Worm (Caenorhabditis elegans) whole organism, young adult: ENCODE results near the gene H25K10.2.

Experiments
- B0035.1 ChIP-seq: sonication (generic microtip); optimal IDR thresholded peaks from 2 replicates; lab custom pipeline; 2016; ENCODE audit warnings: missing genetic modification characterization, mild to moderate bottlenecking, missing compliant biosample characterization, missing genotype, missing genetic modification reagents
- B0336.3 ChIP-seq: fragments of 200-800 bp; sonication (Bioruptor generic); IDR thresholded peaks from 2 replicates; pipeline ENCODE4 v1.3.6; 2022; ENCODE audit warnings: missing genetic modification characterization, missing compliant biosample characterization
- C06A6.2 ChIP-seq: fragments of 200-800 bp; sonication (Bioruptor generic); conservative IDR thresholded peaks from 2 replicates; pipeline ENCODE4 v1.3.6; 2022; ENCODE audit warnings: missing genetic modification characterization, missing compliant biosample characterization
- F10E7.11 ChIP-seq: sonication (generic microtip); optimal IDR thresholded peaks from 2 replicates; lab custom pipeline; 2017; ENCODE audit warnings: mild to moderate bottlenecking, missing genetic modification characterization, moderate library complexity, missing compliant biosample characterization
- T26A5.8 ChIP-seq: sonication (generic microtip); optimal IDR thresholded peaks from 2 replicates; lab custom pipeline; 2016; ENCODE audit warnings: missing genetic modification characterization, missing compliant biosample characterization
- Y53G8AR.9 ChIP-seq: fragments of 200-800 bp; sonication (Bioruptor generic); conservative IDR thresholded peaks from 2 replicates; pipeline ENCODE4 v1.3.6; 2022; ENCODE audit warnings: missing genetic modification reagents, missing genetic modification characterization, missing compliant biosample characterization
- Y56A3A.18 ChIP-seq: fragments of 200-800 bp; sonication (Bioruptor generic); IDR thresholded peaks from 2 replicates; pipeline ENCODE4 v1.3.6; 2022; ENCODE audit warnings: missing genetic modification reagents, missing genetic modification characterization, missing compliant biosample characterization
- Y67H2A.10 ChIP-seq: fragments of 200-800 bp; sonication (Bioruptor generic); conservative IDR thresholded peaks from 2 replicates; pipeline ENCODE4 v1.3.6; 2022; ENCODE audit warnings: missing genetic modification reagents, missing genetic modification characterization, missing compliant biosample characterization
- aptf-3 ChIP-seq: fragments of 200-800 bp; sonication (Bioruptor generic); IDR thresholded peaks from 2 replicates; pipeline ENCODE4 v1.3.6; 2022; ENCODE audit warnings: missing genetic modification characterization, missing compliant biosample characterization
- attf-6 ChIP-seq: fragments of 200-800 bp; sonication (Bioruptor generic); IDR thresholded peaks from 2 replicates; pipeline ENCODE4 v1.3.6; 2022; ENCODE audit warnings: missing genetic modification reagents, missing genetic modification characterization, missing compliant biosample characterization
- bed-2 ChIP-seq: fragments of 200-800 bp; sonication (Bioruptor generic); IDR thresholded peaks from 2 replicates; pipeline ENCODE4 v1.3.6; 2022; ENCODE audit warnings: missing genetic modification reagents, missing genetic modification characterization, missing compliant biosample characterization
- ceh-40 ChIP-seq: fragments of 200-800 bp; sonication (Bioruptor generic); IDR thresholded peaks from 2 replicates; pipeline ENCODE4 v1.3.6; 2022; ENCODE audit warnings: missing genetic modification characterization, missing compliant biosample characterization
- ceh-91 ChIP-seq: fragments of 200-800 bp; sonication (Bioruptor generic); IDR thresholded peaks from 2 replicates; pipeline ENCODE4 v1.3.6; 2022; ENCODE audit warnings: missing genetic modification reagents, missing genetic modification characterization, missing compliant biosample characterization
- chd-7 ChIP-seq: sonication (generic microtip); optimal IDR thresholded peaks from 2 replicates; lab custom pipeline; 2016; ENCODE audit warnings: mild to moderate bottlenecking, missing genetic modification characterization, moderate library complexity, missing compliant biosample characterization
- dox-1 ChIP-seq: fragments of 200-800 bp; sonication (Bioruptor generic); IDR thresholded peaks from 2 replicates; pipeline ENCODE4 v1.3.6; 2022; ENCODE audit warnings: missing genetic modification reagents, missing genetic modification characterization, missing compliant biosample characterization
- egl-18 ChIP-seq: fragments of 200-800 bp; sonication (Bioruptor generic); IDR thresholded peaks from 2 replicates; pipeline ENCODE4 v1.3.6; 2022; ENCODE audit warnings: missing genetic modification reagents, missing genetic modification characterization, missing compliant biosample characterization
- egrh-3 ChIP-seq: fragments of 200-800 bp; sonication (Bioruptor generic); IDR thresholded peaks from 2 replicates; pipeline ENCODE4 v1.3.6; 2022; ENCODE audit warnings: missing genetic modification reagents, missing genetic modification characterization, missing compliant biosample characterization
- ekl-4 ChIP-seq: fragments of 200-800 bp; sonication (Bioruptor generic); IDR thresholded peaks from 2 replicates; pipeline ENCODE4 v1.3.6; 2022; ENCODE audit warnings: missing genetic modification reagents, missing genetic modification characterization, missing compliant biosample characterization
- hlh-26 ChIP-seq: fragments of 200-800 bp; sonication (Bioruptor generic); conservative IDR thresholded peaks from 2 replicates; pipeline ENCODE4 v1.3.6; 2022; ENCODE audit warnings: missing genetic modification reagents, missing genetic modification characterization, missing compliant biosample characterization
- hrde-1 ChIP-seq: sonication (generic microtip); optimal IDR thresholded peaks from 2 replicates; lab custom pipeline; 2016; ENCODE audit warnings: missing genetic modification characterization, mild to moderate bottlenecking, missing compliant biosample characterization, moderate library complexity, missing genotype, missing genetic modification reagents, borderline replicate concordance
- hsf-1 ChIP-seq: fragments of 200-800 bp; sonication (Bioruptor generic); IDR thresholded peaks from 2 replicates; pipeline ENCODE4 v1.3.6; 2022; ENCODE audit warnings: missing genetic modification reagents, missing genetic modification characterization, missing compliant biosample characterization
- let-607 ChIP-seq, 2 experiments: fragments of 200-800 bp in 1 of 2; sonication (Bioruptor generic) in 1 of 2; sonication (generic microtip) in 1 of 2; optimal IDR thresholded peaks; 2 replicates each; lab custom pipeline; 2016 to 2018; ENCODE audit warnings: mild to moderate bottlenecking in 2 of 2, missing compliant biosample characterization in 2 of 2, missing genetic modification characterization in 2 of 2, moderate library complexity in 2 of 2, missing genotype in 1 of 2
- lir-1 ChIP-seq: fragments of 200-800 bp; sonication (Bioruptor generic); conservative IDR thresholded peaks from 2 replicates; pipeline ENCODE4 v1.3.6; 2022; ENCODE audit warnings: missing genetic modification reagents, missing genetic modification characterization, missing compliant biosample characterization
- lsy-27 ChIP-seq: sonication (generic microtip); optimal IDR thresholded peaks from 2 replicates; lab custom pipeline; 2017; ENCODE audit warnings: missing genetic modification characterization, mild to moderate bottlenecking, missing compliant biosample characterization, antibody characterized with exemption, missing genotype, borderline replicate concordance; ENCODE audit not compliant: insufficient read depth
- madf-8 ChIP-seq: fragments of 200-800 bp; sonication (Bioruptor generic); conservative IDR thresholded peaks from 2 replicates; pipeline ENCODE4 v1.3.6; 2022; ENCODE audit warnings: missing genetic modification reagents, missing genetic modification characterization, missing compliant biosample characterization
- mcd-1 ChIP-seq: fragments of 200-800 bp; sonication (Bioruptor generic); IDR thresholded peaks from 2 replicates; pipeline ENCODE4 v1.3.6; 2022; ENCODE audit warnings: missing genetic modification reagents, missing genetic modification characterization, missing compliant biosample characterization
- mxl-1 ChIP-seq: sonication (generic microtip); optimal IDR thresholded peaks from 2 replicates; lab custom pipeline; 2016; ENCODE audit warnings: missing genetic modification characterization, missing compliant biosample characterization
- nfya-2 ChIP-seq: fragments of 200-800 bp; sonication (Bioruptor generic); IDR thresholded peaks from 2 replicates; pipeline ENCODE4 v1.3.6; 2022; ENCODE audit warnings: missing genetic modification reagents, missing genetic modification characterization, missing compliant biosample characterization
- nhr-120 ChIP-seq: fragments of 200-800 bp; sonication (Bioruptor generic); IDR thresholded peaks from 2 replicates; pipeline ENCODE4 v1.3.6; 2022; ENCODE audit warnings: missing genetic modification characterization, missing compliant biosample characterization
- pbrm-1 ChIP-seq: fragments of 200-800 bp; sonication (Bioruptor generic); IDR thresholded peaks from 2 replicates; pipeline ENCODE4 v1.3.6; 2022; ENCODE audit warnings: missing genetic modification reagents, missing genetic modification characterization, missing compliant biosample characterization
- rcor-1 ChIP-seq: fragments of 200-800 bp; sonication (Bioruptor generic); IDR thresholded peaks from 2 replicates; pipeline ENCODE4 v1.3.6; 2022; ENCODE audit warnings: missing genetic modification reagents, missing genetic modification characterization, missing compliant biosample characterization
- snpc-4 ChIP-seq, 5 experiments: fragments of 150-350 bp in 1 of 5; sonication (generic microtip) in 4 of 5; optimal IDR thresholded peaks; 2 replicates each; lab custom pipeline; 2014 to 2018; ENCODE audit warnings: missing genetic modification characterization in 5 of 5, missing biosample characterization in 3 of 5, antibody characterized with exemption in 2 of 5, mild to moderate bottlenecking in 2 of 5, missing compliant biosample characterization in 2 of 5, missing genotype in 2 of 5, moderate library complexity in 2 of 5, missing genetic modification reagents in 1 of 5
- tlf-1 ChIP-seq: fragments of 200-800 bp; sonication (Bioruptor generic); optimal IDR thresholded peaks from 2 replicates; lab custom pipeline; 2018; ENCODE audit warnings: mild to moderate bottlenecking, missing genetic modification characterization, missing compliant biosample characterization
- zim-3 ChIP-seq: sonication (generic microtip); optimal IDR thresholded peaks from 2 replicates; lab custom pipeline; 2017; ENCODE audit warnings: mild to moderate bottlenecking, missing genetic modification characterization, moderate library complexity, missing compliant biosample characterization
- ztf-18 ChIP-seq: sonication (generic microtip); optimal IDR thresholded peaks from 2 replicates; lab custom pipeline; 2016; ENCODE audit warnings: missing genotype, mild to moderate bottlenecking, missing genetic modification characterization, missing compliant biosample characterization
- ztf-3 ChIP-seq: fragments of 200-800 bp; sonication (Bioruptor generic); optimal IDR thresholded peaks from 2 replicates; lab custom pipeline; 2018; ENCODE audit warnings: mild to moderate bottlenecking, missing genetic modification characterization, missing compliant biosample characterization

H25K10.2 gene

DNA sequence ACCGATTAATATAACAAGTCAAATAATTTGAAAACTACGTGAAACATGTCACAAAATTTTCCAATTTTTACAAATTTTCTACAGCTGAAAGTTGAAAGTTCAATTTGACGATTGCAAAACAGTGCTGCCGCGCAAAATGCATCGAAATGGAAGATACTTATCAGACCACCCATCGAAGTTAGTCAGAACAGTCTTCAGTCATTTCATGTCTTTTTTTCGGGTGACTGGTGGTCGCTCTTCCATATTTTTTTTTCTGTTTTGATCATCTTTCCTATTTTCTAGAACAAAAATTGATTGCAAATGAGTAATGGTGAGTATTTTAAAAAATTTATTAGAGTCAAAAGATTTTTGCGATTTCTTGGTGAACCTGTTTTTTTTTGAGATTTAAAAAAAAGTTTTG is 36.3 kb upstream of the H25K10.2 start, which contains the start of gene F38C2.1 (continued):
- no peak for TF ChIP-seq Y53G8AR.9 (GFP tag; lab: Robert Waterston, UW)

DNA sequence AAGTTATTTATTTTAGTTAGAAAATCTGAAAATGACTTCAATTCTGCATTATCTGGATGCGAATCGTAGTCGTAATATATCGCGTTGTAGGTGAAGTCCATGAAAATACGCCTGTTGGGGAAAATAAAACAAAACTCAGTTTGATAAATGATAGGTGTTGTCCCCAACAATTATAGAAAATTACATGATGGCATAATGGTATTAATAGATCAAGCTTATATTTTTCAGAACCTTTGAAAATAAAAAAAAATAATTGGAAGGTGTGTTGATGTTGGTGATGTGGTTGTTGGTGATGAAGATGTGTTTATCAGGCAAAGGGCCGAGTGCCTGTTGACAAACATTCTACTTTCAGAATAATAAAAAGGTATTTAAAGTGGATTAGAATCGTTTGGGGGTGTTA is 27.7 kb upstream of the H25K10.2 start, which contains the start of gene srw-61:
Gene srw-61, minus strand, starts transcription at position 101 of the 400 bp plus-strand sequence.
- TF ChIP-seq lir-1 (GFP tag; lab: Robert Waterston, UW) (no peak), hsf-1 (GFP tag; lab: Robert Waterston, UW) (no peak), hrde-1 (tag; lab: Kevin White, UChicago) (no peak), rcor-1 (no peak), ceh-40 (no peak), madf-8 (GFP tag; lab: Robert Waterston, UW) (no peak), egl-18 (GFP tag; lab: Robert Waterston, UW) (no peak), F10E7.11 (no peak), ztf-18 (tag; lab: Kevin White, UChicago) (no peak), Y56A3A.18 (GFP tag; lab: Robert Waterston, UW) (no peak), mcd-1 (no peak), T26A5.8 (tag; lab: Kevin White, UChicago) (no peak)

DNA sequence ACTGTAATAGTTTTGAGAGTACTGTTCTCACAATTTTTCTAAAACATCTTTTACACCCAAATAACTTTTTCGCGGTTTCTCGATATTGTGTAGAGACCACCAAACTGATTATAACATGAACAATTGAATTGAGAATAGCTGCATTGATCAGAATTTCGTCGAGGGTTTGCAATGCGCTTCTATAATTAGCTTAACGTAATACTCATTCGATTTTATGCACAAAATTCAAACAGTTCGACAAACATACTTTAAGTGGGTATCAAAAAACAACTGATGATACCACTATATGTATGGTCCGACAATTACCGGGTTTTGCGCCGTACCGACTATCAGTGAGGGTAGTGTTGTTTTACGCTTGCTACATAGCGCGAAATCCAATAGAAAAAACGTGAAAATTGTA is 26.0 kb upstream of the H25K10.2 start:
- no peak for TF ChIP-seq ekl-4 (GFP tag; lab: Robert Waterston, UW)
- no peak for TF ChIP-seq snpc-4 (GFP tag; optimal IDR thresholded peaks at IDR 0.05; lab: Kevin White, UChicago)
- TF ChIP-seq snpc-4 (tag; optimal IDR thresholded peaks at IDR 0.05; lab: Kevin White, UChicago): peak in 3 of 4 experiments; percentile 48 to 65 (median 58)
- TF ChIP-seq attf-6 (GFP tag; lab: Robert Waterston, UW): 0 out of 2 replicates have a peak, but pooled peaks have one; percentile 56
- no peak for TF ChIP-seq mxl-1 (tag; lab: Kevin White, UChicago)
- no peak for TF ChIP-seq pbrm-1 (GFP tag; lab: Robert Waterston, UW)

DNA sequence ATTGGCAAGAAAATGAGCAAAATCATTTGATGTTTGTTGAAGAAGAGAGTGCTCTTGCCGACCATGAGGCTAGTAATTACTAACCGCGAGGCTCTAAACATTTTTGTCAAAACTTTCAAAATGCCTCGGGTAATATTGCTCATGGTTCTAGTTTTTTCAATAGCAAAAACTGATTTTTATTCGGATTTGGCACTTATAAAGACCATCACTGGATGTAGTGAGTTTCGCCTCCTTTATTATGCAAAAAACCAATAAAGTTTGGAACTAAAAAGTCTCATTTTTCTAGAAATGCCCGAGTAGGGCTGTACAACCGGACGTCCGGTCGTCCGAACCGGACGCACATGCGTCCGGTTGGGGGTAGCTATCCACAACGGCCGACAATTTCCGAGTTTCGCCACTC is 22.2 kb upstream of the H25K10.2 start, which contains the start of the genes hpa-1 and irld-39:
Gene hpa-1, minus strand, starts transcription at position 101 of the 400 bp plus-strand sequence.
Gene irld-39, plus strand, starts transcription at position 121 of the 400 bp plus-strand sequence.
- TF ChIP-seq ceh-40: no peak
- no peak for TF ChIP-seq nfya-2 (GFP tag; lab: Robert Waterston, UW)
- no peak for TF ChIP-seq ztf-3 (GFP tag; lab: Kevin White, UChicago)
- no peak for TF ChIP-seq chd-7
- TF ChIP-seq B0336.3 (GFP tag; lab: Robert Waterston, UW): no peak
- TF ChIP-seq Y56A3A.18 (GFP tag; lab: Robert Waterston, UW): no peak
- TF ChIP-seq C06A6.2 (GFP tag; lab: Robert Waterston, UW): no peak

DNA sequence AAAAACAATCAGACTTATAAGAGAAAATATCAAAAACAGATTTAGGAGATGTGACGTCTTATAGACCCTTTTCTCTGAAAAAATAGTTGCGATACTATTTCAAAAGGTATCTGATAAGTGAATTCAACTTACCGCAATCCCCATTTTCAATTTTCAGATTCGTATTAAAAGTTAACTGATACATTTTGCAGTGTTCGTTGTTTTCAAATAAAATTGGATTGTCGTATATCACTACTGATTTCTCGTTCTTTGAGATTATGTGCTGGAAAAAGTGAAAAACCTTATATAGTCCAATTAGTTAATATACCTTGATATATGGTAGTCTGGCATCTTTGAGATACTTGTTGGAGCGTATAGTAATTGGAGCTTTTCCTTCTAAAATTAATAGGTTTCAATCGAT is 19.7 kb upstream of the H25K10.2 start:
- TF ChIP-seq aptf-3 (no peak), mxl-1 (tag; lab: Kevin White, UChicago) (no peak), dox-1 (GFP tag; lab: Robert Waterston, UW) (no peak), rcor-1 (no peak), B0336.3 (GFP tag; lab: Robert Waterston, UW) (no peak), tlf-1 (GFP tag; lab: Kevin White, UChicago) (no peak), zim-3 (tag; lab: Kevin White, UChicago) (no peak), let-607 (tag; optimal IDR thresholded peaks at IDR 0.05; lab: Kevin White, UChicago) (no peak), bed-2 (GFP tag; lab: Robert Waterston, UW) (no peak), egrh-3 (no peak), Y67H2A.10 (GFP tag; lab: Robert Waterston, UW) (no peak), ceh-91 (no peak), hrde-1 (tag; lab: Kevin White, UChicago) (no peak), lsy-27 (tag; lab: Kevin White, UChicago) (no peak), hlh-26 (no peak), B0035.1 (tag; lab: Kevin White, UChicago) (no peak), nhr-120 (GFP tag; lab: Robert Waterston, UW) (no peak), egl-18 (GFP tag; lab: Robert Waterston, UW) (no peak), hsf-1 (GFP tag; lab: Robert Waterston, UW) (no peak)
